Worm (Caenorhabditis elegans): Measurements from ENCODE around the gene nspb-4.

Gene nspb-4

DNA sequence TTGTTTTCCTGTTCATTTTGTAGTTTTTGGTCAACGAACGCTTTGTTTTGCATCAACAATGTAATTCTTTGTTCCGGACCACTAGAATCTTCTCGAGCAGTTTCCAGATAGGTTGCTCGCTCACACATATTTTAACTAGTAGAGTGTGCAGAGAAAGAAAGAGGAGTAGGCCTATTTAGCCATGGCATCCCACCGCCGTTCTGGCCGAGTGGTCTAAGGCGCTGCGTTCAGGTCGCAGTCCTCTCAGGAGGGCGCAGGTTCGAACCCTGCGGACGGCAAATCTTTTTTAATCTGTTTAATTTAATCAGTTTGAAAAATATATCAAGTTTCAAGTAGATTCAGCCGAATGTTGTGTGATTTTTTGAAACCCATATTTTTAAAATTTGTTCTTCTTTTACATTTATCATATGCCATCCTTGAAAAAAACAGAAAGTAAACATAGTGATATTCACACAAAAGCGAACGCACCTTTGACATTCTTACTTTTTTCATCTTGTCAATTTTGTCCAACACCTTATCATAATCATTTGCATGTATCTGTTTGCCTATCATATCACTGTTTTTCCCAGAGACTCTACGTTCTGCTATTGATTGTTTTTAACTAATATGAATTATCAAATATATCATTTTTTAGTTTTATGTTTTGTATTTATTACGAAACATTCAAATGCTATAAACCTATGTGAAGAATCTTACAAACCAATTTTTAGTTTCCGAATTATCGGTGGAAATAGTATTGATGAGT lies 41.2 kb upstream of the nspb-4 start, which contains the start of gene try-3 (continued):
- TF ChIP-seq snpc-4 (GFP tag; optimal IDR thresholded peaks at IDR 0.05): peak; percentile 79
- TF ChIP-seq snpc-4 (tag; optimal IDR thresholded peaks at IDR 0.05): peak; percentile 18 to 93 (median 89)
- peak; percentile 90 for TF ChIP-seq pbrm-1 (GFP tag; IDR thresholded peaks at IDR 0.05)
- no peak for TF ChIP-seq aptf-2 (GFP tag; conservative IDR thresholded peaks at IDR 0.05)
- TF ChIP-seq lin-40 (tag; optimal IDR thresholded peaks at IDR 0.05): peak; percentile 56
- TF ChIP-seq ztf-26 (tag; optimal IDR thresholded peaks at IDR 0.05): peak; percentile 42
- no peak for TF ChIP-seq nfya-1 (tag; optimal IDR thresholded peaks at IDR 0.05; ENCODE audit: borderline replicate concordance, insufficient read depth)
- TF ChIP-seq chd-7 (tag; optimal IDR thresholded peaks at IDR 0.05): peak; percentile 45
- TF ChIP-seq F55B11.4 (tag; optimal IDR thresholded peaks at IDR 0.05; ENCODE audit: borderline replicate concordance, insufficient read depth): no peak
- TF ChIP-seq ztf-25 (GFP tag; IDR thresholded peaks at IDR 0.05): peak; percentile 63; the same call in 1 of the 2 replicates
- peak; percentile 80 for TF ChIP-seq nfyb-1 (GFP tag; IDR thresholded peaks at IDR 0.05)
- peak; percentile 74 for TF ChIP-seq ZK185.1 (tag; optimal IDR thresholded peaks at IDR 0.05; ENCODE audit: poor library complexity, severe bottlenecking)
- peak; percentile 76 for TF ChIP-seq F49E8.2 (tag; optimal IDR thresholded peaks at IDR 0.05; ENCODE audit: insufficient read depth)
- TF ChIP-seq bed-2 (GFP tag; IDR thresholded peaks at IDR 0.05): 0 out of 2 replicates have a peak, but pooled peaks have one; percentile 55
- peak; percentile 61; the same call in 1 of the 2 replicates for TF ChIP-seq Y79H2A.3 (GFP tag; conservative IDR thresholded peaks at IDR 0.05)
- TF ChIP-seq let-607 (tag; optimal IDR thresholded peaks at IDR 0.05): peak in 1 of 2 experiments; percentile 42
- TF ChIP-seq egrh-3 (GFP tag; IDR thresholded peaks at IDR 0.05): peak; percentile 73
- no peak for TF ChIP-seq ama-1 (optimal IDR thresholded peaks at IDR 0.05)
- peak in 1 of 2 experiments; percentile 61 for TF ChIP-seq ama-1 (GFP tag; optimal IDR thresholded peaks at IDR 0.05)
- TF ChIP-seq lag-1 (GFP tag; IDR thresholded peaks at IDR 0.05): no peak
- peak; percentile 55; the same call in 1 of the 2 replicates for TF ChIP-seq C06A6.2 (GFP tag; conservative IDR thresholded peaks at IDR 0.05)
- peak; percentile 47 for TF ChIP-seq ceh-91 (GFP tag; IDR thresholded peaks at IDR 0.05)
- no peak for TF ChIP-seq xnd-1 (tag; optimal IDR thresholded peaks at IDR 0.05)
- no peak for TF ChIP-seq unc-62 (GFP tag; optimal IDR thresholded peaks at IDR 0.05)
- TF ChIP-seq lir-1 (GFP tag; conservative IDR thresholded peaks at IDR 0.05): peak; percentile 47; the same call in 1 of the 2 replicates
- no peak for TF ChIP-seq bed-1 (GFP tag; IDR thresholded peaks at IDR 0.05)
- peak; percentile 68 for TF ChIP-seq rcor-1 (GFP tag; IDR thresholded peaks at IDR 0.05)
- TF ChIP-seq dox-1 (GFP tag; IDR thresholded peaks at IDR 0.05): peak; percentile 90
- no peak; the same call in 1 of the 2 replicates for TF ChIP-seq attf-3 (GFP tag; conservative IDR thresholded peaks at IDR 0.05)
- TF ChIP-seq athp-1 (tag; optimal IDR thresholded peaks at IDR 0.05): peak; percentile 65
- no peak for TF ChIP-seq hrde-1 (tag; optimal IDR thresholded peaks at IDR 0.05; ENCODE audit: borderline replicate concordance)
- TF ChIP-seq ets-4 (GFP tag; optimal IDR thresholded peaks at IDR 0.05): peak; percentile 13
- TF ChIP-seq attf-5 (GFP tag; optimal IDR thresholded peaks at IDR 0.05): peak; percentile 54
- TF ChIP-seq nhr-90 (tag; optimal IDR thresholded peaks at IDR 0.05): peak; percentile 71
- no peak for TF ChIP-seq efl-1 (GFP tag; optimal IDR thresholded peaks at IDR 0.05)
- peak in 1 of 3 experiments; percentile 78 for TF ChIP-seq lin-35 (GFP tag; optimal IDR thresholded peaks at IDR 0.05)
- peak; percentile 79; the same call in 1 of the 2 replicates for TF ChIP-seq cebp-2 (GFP tag; IDR thresholded peaks at IDR 0.05)
- peak; percentile 61 for TF ChIP-seq sptf-2 (GFP tag; optimal IDR thresholded peaks at IDR 0.05)
- no peak for TF ChIP-seq nhr-120 (GFP tag; IDR thresholded peaks at IDR 0.05)
- no peak for TF ChIP-seq Y67H2A.10 (GFP tag; conservative IDR thresholded peaks at IDR 0.05)
- TF ChIP-seq him-1 (tag; optimal IDR thresholded peaks at IDR 0.05): peak; percentile 94
- no peak for TF ChIP-seq F57A8.1 (GFP tag; optimal IDR thresholded peaks at IDR 0.05)
- peak; percentile 81 for TF ChIP-seq B0336.3 (GFP tag; IDR thresholded peaks at IDR 0.05)
- 0 out of 2 replicates have a peak, but pooled peaks have one; percentile 18 for TF ChIP-seq C17E4.6 (GFP tag; IDR thresholded peaks at IDR 0.05)
- TF ChIP-seq madf-10 (tag; optimal IDR thresholded peaks at IDR 0.05): peak; percentile 51
- TF ChIP-seq tbp1 (GFP tag; optimal IDR thresholded peaks at IDR 0.05): peak; percentile 98
